Worm (Caenorhabditis elegans): ENCODE data around the gene F53F8.5.

Gene F53F8.5

ce11 chrV:20693968-20694367, 9.9 kb downstream of the F53F8.5 start (continued):
- TF ChIP-seq lin-1 (GFP tag; IDR thresholded peaks at IDR 0.05), result peak; percentile 81
- TF ChIP-seq jun-1 (tag; optimal IDR thresholded peaks at IDR 0.05), result peak; percentile 19
- peak; percentile 71 for TF ChIP-seq duxl-1 (tag; optimal IDR thresholded peaks at IDR 0.05; ENCODE audit: poor library complexity)
- no peak for TF ChIP-seq nhr-102 (tag; optimal IDR thresholded peaks at IDR 0.05)
- no peak for TF ChIP-seq ces-1 (GFP tag; optimal IDR thresholded peaks at IDR 0.05)
- no peak for TF ChIP-seq snpc-4 (tag; optimal IDR thresholded peaks at IDR 0.05)
- TF ChIP-seq lsy-2 (tag; optimal IDR thresholded peaks at IDR 0.05), result peak in 1 of 2 experiments; percentile 57
- TF ChIP-seq vab-7 (GFP tag; IDR thresholded peaks at IDR 0.05), result peak; percentile 84
- TF ChIP-seq nhr-111 (GFP tag; optimal IDR thresholded peaks at IDR 0.05), result no peak
- no peak for TF ChIP-seq fos-1 (tag; optimal IDR thresholded peaks at IDR 0.05)
- peak; percentile 87 for TF ChIP-seq T26A8.4 (GFP tag; IDR thresholded peaks at IDR 0.05)

ce11 chrV:20692903-20693302, 10.9 kb downstream of the F53F8.5 start:
- peak; percentile 42; the same call in 1 of the 2 replicates for TF ChIP-seq tra-1 (GFP tag; IDR thresholded peaks at IDR 0.05)
- peak; percentile 42 for TF ChIP-seq nhr-25 (tag; optimal IDR thresholded peaks at IDR 0.05; ENCODE audit: borderline replicate concordance, insufficient read depth)
- TF ChIP-seq nhr-28 (tag; optimal IDR thresholded peaks at IDR 0.05), result peak; percentile 28
- peak; percentile 45 for TF ChIP-seq hlh-30 (tag; optimal IDR thresholded peaks at IDR 0.05; ENCODE audit: insufficient read depth)
- TF ChIP-seq mep-1 (tag; optimal IDR thresholded peaks at IDR 0.05), result peak; percentile 1
- TF ChIP-seq ceh-32 (tag; optimal IDR thresholded peaks at IDR 0.05; ENCODE audit: poor library complexity), result no peak
- TF ChIP-seq ceh-44 (GFP tag; IDR thresholded peaks at IDR 0.05), result no peak

ce11 chrV:20691585-20691984, 12.3 kb downstream of the F53F8.5 start, which contains the start of gene F53F8.4:
Gene F53F8.4 (minus strand): TSS chrV:20691685.
- no peak for TF ChIP-seq ceh-20 (GFP tag; IDR thresholded peaks at IDR 0.05)

- no peak for TF ChIP-seq hif-1 (tag; optimal IDR thresholded peaks at IDR 0.05)
- no peak for TF ChIP-seq cey-2 (tag; optimal IDR thresholded peaks at IDR 0.05; ENCODE audit: borderline replicate concordance, insufficient read depth)
- TF ChIP-seq daf-8 (GFP tag; IDR thresholded peaks at IDR 0.05), result no peak
- TF ChIP-seq tag-97 (GFP tag; IDR thresholded peaks at IDR 0.05), result no peak
- no peak for TF ChIP-seq snpc-1.2 (GFP tag; IDR thresholded peaks at IDR 0.05)
- TF ChIP-seq attf-4 (tag; optimal IDR thresholded peaks at IDR 0.05), result no peak
- no peak for TF ChIP-seq egl-27 (tag; optimal IDR thresholded peaks at IDR 0.05)
- TF ChIP-seq mxl-2 (GFP tag; conservative IDR thresholded peaks at IDR 0.05), result no peak
- no peak for TF ChIP-seq madf-9 (GFP tag; conservative IDR thresholded peaks at IDR 0.05)
- TF ChIP-seq lir-3 (tag; optimal IDR thresholded peaks at IDR 0.05), result no peak
- TF ChIP-seq ceh-82 (tag; optimal IDR thresholded peaks at IDR 0.05), result no peak
- no peak for TF ChIP-seq T20F7.1 (GFP tag; optimal IDR thresholded peaks at IDR 0.05)
- no peak for TF ChIP-seq hmg-1.1 (GFP tag; IDR thresholded peaks at IDR 0.05)
- no peak for TF ChIP-seq mes-2 (tag; optimal IDR thresholded peaks at IDR 0.05; ENCODE audit: poor library complexity, severe bottlenecking)
Measured at ce11 chrV:20689481-20690039, 14.3 kb downstream of the F53F8.5 start, which contains the start of gene F53F8.3. Gene F53F8.3 (minus strand): TSS chrV:20689531.

DNA sequence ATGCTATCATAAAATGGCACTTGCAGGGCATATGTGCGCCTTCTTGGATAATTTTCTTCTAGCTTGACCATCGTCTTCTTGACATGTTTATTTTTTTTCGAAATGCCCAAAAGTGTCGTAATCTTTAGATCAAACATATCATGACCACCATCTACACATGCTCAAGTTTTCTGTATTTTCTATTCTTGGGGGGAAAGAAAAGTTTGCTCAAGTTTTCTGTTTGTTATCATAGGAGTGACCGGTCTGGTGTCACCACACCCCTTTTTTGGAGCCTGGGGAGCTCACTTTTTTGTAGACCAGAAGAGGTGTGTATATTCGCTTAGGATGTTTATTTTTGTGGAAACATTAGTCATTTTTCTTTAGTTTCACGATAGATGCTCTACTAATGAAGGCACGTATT, 18.5 kb downstream of the F53F8.5 start, which contains the start of gene klf-2:
Gene klf-2, plus strand, starts transcription at position 301 of the 400 bp plus-strand sequence.
- TF ChIP-seq ceh-44 (GFP tag; IDR thresholded peaks at IDR 0.05) (no peak), egl-43 (GFP tag; IDR thresholded peaks at IDR 0.05) (no peak), Y5F2A.4 (GFP tag; optimal IDR thresholded peaks at IDR 0.05) (no peak), saeg-2 (GFP tag; IDR thresholded peaks at IDR 0.05) (no peak), nhr-6 (tag; optimal IDR thresholded peaks at IDR 0.05) (no peak), lir-3 (tag; optimal IDR thresholded peaks at IDR 0.05) (no peak)

Measured in whole organism, L4 larva.